Fruit fly (Drosophila melanogaster) whole organism, prepupa: ENCODE results near the gene toe.

Source experiments
- CG10631 ChIP-seq: fragments of 200-800 bp; sonication (Bioruptor generic); optimal IDR thresholded peaks from 2 replicates; lab custom pipeline; 2016; ENCODE audit warnings: missing biosample characterization, missing genetic modification characterization
- CG10669 ChIP-seq: fragments of 200-800 bp; sonication (Bioruptor generic); optimal IDR thresholded peaks from 3 replicates; lab custom pipeline; 2018; ENCODE audit warnings: missing biosample characterization, mild to moderate bottlenecking, missing genetic modification characterization, moderate library complexity
- CG11294 ChIP-seq: fragments of 200-800 bp; sonication (Bioruptor generic); IDR thresholded peaks from 2 replicates; pipeline ENCODE4 v1.3.6; 2022; ENCODE audit warnings: missing biosample characterization, missing genetic modification characterization
- CG11902 ChIP-seq: fragments of 200-800 bp; sonication (Bioruptor generic); optimal IDR thresholded peaks from 3 replicates; lab custom pipeline; 2016; ENCODE audit warnings: missing biosample characterization, missing genetic modification characterization
- CG15336 ChIP-seq: fragments of 200-800 bp; sonication (Bioruptor generic); IDR thresholded peaks from 2 replicates; pipeline ENCODE4 v1.3.6; 2022; ENCODE audit warnings: missing biosample characterization, missing genetic modification characterization
- CG1621 ChIP-seq: fragments of 200-800 bp; sonication (Bioruptor generic); optimal IDR thresholded peaks from 3 replicates; lab custom pipeline; 2018; ENCODE audit warnings: missing biosample characterization, mild to moderate bottlenecking, missing genetic modification characterization
- CG16779 ChIP-seq: fragments of 200-800 bp; sonication (Bioruptor generic); optimal IDR thresholded peaks from 3 replicates; lab custom pipeline; 2017; ENCODE audit warnings: missing biosample characterization, mild to moderate bottlenecking, missing genetic modification characterization
- CG3032 ChIP-seq: fragments of 200-800 bp; optimal IDR thresholded peaks from 2 replicates; lab custom pipeline; 2019; ENCODE audit warnings: missing biosample characterization, mild to moderate bottlenecking, missing genetic modification characterization, moderate library complexity
- CG31627 ChIP-seq: fragments of 200-800 bp; sonication (Bioruptor generic); optimal IDR thresholded peaks from 3 replicates; lab custom pipeline; 2016; ENCODE audit warnings: missing biosample characterization, missing genetic modification characterization
- CG32006 ChIP-seq: fragments of 200-800 bp; sonication (Bioruptor generic); optimal IDR thresholded peaks from 3 replicates; lab custom pipeline; 2017; ENCODE audit warnings: missing biosample characterization, mild to moderate bottlenecking, missing genetic modification characterization
- CG34406 ChIP-seq: fragments of 200-800 bp; sonication (Bioruptor generic); optimal IDR thresholded peaks from 3 replicates; lab custom pipeline; 2016; ENCODE audit warnings: missing biosample characterization, missing genetic modification characterization
- CG3919 ChIP-seq: fragments of 200-800 bp; sonication (Bioruptor generic); optimal IDR thresholded peaks from 3 replicates; lab custom pipeline; 2016; ENCODE audit warnings: missing biosample characterization, missing genetic modification characterization
- CG4318 ChIP-seq: fragments of 200-800 bp; sonication (Bioruptor generic); optimal IDR thresholded peaks from 3 replicates; lab custom pipeline; 2017; ENCODE audit warnings: missing biosample characterization, mild to moderate bottlenecking, missing genetic modification characterization
- CG6163 ChIP-seq: fragments of 200-800 bp; sonication (Bioruptor generic); IDR thresholded peaks from 3 replicates; pipeline ENCODE4 v1.3.6; 2022; ENCODE audit warnings: missing biosample characterization, missing genetic modification characterization
- CG6276 ChIP-seq: fragments of 200-800 bp; sonication (Bioruptor generic); optimal IDR thresholded peaks from 2 replicates; lab custom pipeline; 2017; ENCODE audit warnings: missing biosample characterization, mild to moderate bottlenecking, missing genetic modification characterization
- CG6792 ChIP-seq: fragments of 200-800 bp; sonication (Bioruptor generic); optimal IDR thresholded peaks from 3 replicates; lab custom pipeline; 2016; ENCODE audit warnings: missing biosample characterization, missing genetic modification characterization
- CG6854 ChIP-seq: fragments of 200-800 bp; sonication (Bioruptor generic); optimal IDR thresholded peaks from 2 replicates; lab custom pipeline; 2017; ENCODE audit warnings: missing biosample characterization, mild to moderate bottlenecking, missing genetic modification characterization
- CG7368 ChIP-seq: fragments of 200-800 bp; sonication (Bioruptor generic); optimal IDR thresholded peaks from 3 replicates; lab custom pipeline; 2016; ENCODE audit warnings: missing biosample characterization, missing genetic modification characterization
- CG8119 ChIP-seq: fragments of 200-800 bp; sonication (Bioruptor generic); IDR thresholded peaks from 3 replicates; pipeline ENCODE4 v1.3.6; 2022; ENCODE audit warnings: missing biosample characterization, missing genetic modification characterization
- CG8632 ChIP-seq: fragments of 200-800 bp; sonication (Bioruptor generic); optimal IDR thresholded peaks from 3 replicates; lab custom pipeline; 2016; ENCODE audit warnings: missing biosample characterization, missing genetic modification characterization
- CG9139 ChIP-seq: fragments of 200-800 bp; sonication (Bioruptor generic); optimal IDR thresholded peaks from 3 replicates; lab custom pipeline; 2017; ENCODE audit warnings: missing biosample characterization, mild to moderate bottlenecking, missing genetic modification characterization
- Eip75B ChIP-seq: fragments of 200-800 bp; sonication (Bioruptor generic); optimal IDR thresholded peaks from 3 replicates; lab custom pipeline; 2016; ENCODE audit warnings: missing biosample characterization, missing genetic modification characterization
- Eip78C ChIP-seq: fragments of 200-800 bp; sonication (Bioruptor generic); peaks from one replicate; lab custom pipeline; 2016; ENCODE audit warnings: missing biosample characterization, missing genetic modification characterization
- Eip93F ChIP-seq: fragments of 200-800 bp; sonication (Bioruptor generic); optimal IDR thresholded peaks from 2 replicates; lab custom pipeline; 2016; ENCODE audit warnings: missing biosample characterization, mild to moderate bottlenecking, missing genetic modification characterization
- Ets21C ChIP-seq: fragments of 200-800 bp; sonication (Bioruptor generic); optimal IDR thresholded peaks from 3 replicates; lab custom pipeline; 2016; ENCODE audit warnings: missing biosample characterization, missing genetic modification characterization
- Ets96B ChIP-seq: fragments of 200-800 bp; optimal IDR thresholded peaks from 2 replicates; lab custom pipeline; 2019; ENCODE audit warnings: missing biosample characterization, mild to moderate bottlenecking, missing genetic modification characterization, moderate library complexity
- Gug ChIP-seq: fragments of 200-800 bp; sonication (Bioruptor generic); IDR thresholded peaks from 2 replicates; pipeline ENCODE4 v1.3.6; 2022; ENCODE audit warnings: missing biosample characterization, missing genetic modification characterization
- Hr38 ChIP-seq: sonication (Bioruptor generic); optimal IDR thresholded peaks from 2 replicates; lab custom pipeline; 2016; ENCODE audit warnings: missing biosample characterization, missing genetic modification characterization
- Hr39 ChIP-seq: fragments of 200-800 bp; sonication (Bioruptor generic); optimal IDR thresholded peaks from 2 replicates; lab custom pipeline; 2016; ENCODE audit warnings: missing biosample characterization, missing genetic modification characterization
- Hr4 ChIP-seq: fragments of 200-800 bp; sonication (Bioruptor generic); optimal IDR thresholded peaks from 3 replicates; lab custom pipeline; 2016; ENCODE audit warnings: missing biosample characterization, missing genetic modification characterization
- Lpt ChIP-seq: fragments of 200-800 bp; sonication (Bioruptor generic); optimal IDR thresholded peaks from 3 replicates; lab custom pipeline; 2016; ENCODE audit warnings: missing biosample characterization, missing genetic modification characterization
- Met ChIP-seq: fragments of 200-800 bp; sonication (Bioruptor generic); optimal IDR thresholded peaks from 3 replicates; lab custom pipeline; 2016; ENCODE audit warnings: missing biosample characterization, missing genetic modification characterization
- OdsH ChIP-seq: fragments of 200-800 bp; sonication (Bioruptor generic); optimal IDR thresholded peaks from 3 replicates; lab custom pipeline; 2016; ENCODE audit warnings: missing biosample characterization, missing genetic modification characterization
- Smox ChIP-seq: fragments of 200-800 bp; sonication (Bioruptor generic); optimal IDR thresholded peaks from 3 replicates; lab custom pipeline; 2016; ENCODE audit warnings: missing biosample characterization, missing genetic modification characterization
- Sox102F ChIP-seq: fragments of 200-800 bp; sonication (Bioruptor generic); optimal IDR thresholded peaks from 2 replicates; lab custom pipeline; 2016; ENCODE audit warnings: missing biosample characterization, mild to moderate bottlenecking, missing genetic modification characterization
- Sox14 ChIP-seq: fragments of 200-800 bp; sonication (Bioruptor generic); optimal IDR thresholded peaks from 3 replicates; lab custom pipeline; 2016; ENCODE audit warnings: missing biosample characterization, missing genetic modification characterization
- Sox15 ChIP-seq: fragments of 200-800 bp; sonication (Bioruptor generic); optimal IDR thresholded peaks from 3 replicates; lab custom pipeline; 2016; ENCODE audit warnings: missing biosample characterization, missing genetic modification characterization
- achi ChIP-seq: fragments of 200-800 bp; sonication (Bioruptor generic); optimal IDR thresholded peaks from 3 replicates; lab custom pipeline; 2016; ENCODE audit warnings: missing biosample characterization, missing genetic modification characterization
- acj6 ChIP-seq: fragments of 200-800 bp; sonication (Bioruptor generic); optimal IDR thresholded peaks from 3 replicates; lab custom pipeline; 2016; ENCODE audit warnings: missing biosample characterization, missing genetic modification characterization
- cyc ChIP-seq: fragments of 200-800 bp; sonication (Bioruptor generic); optimal IDR thresholded peaks from 3 replicates; lab custom pipeline; 2016; ENCODE audit warnings: missing biosample characterization, missing genetic modification characterization
- dac ChIP-seq: fragments of 200-800 bp; sonication (Bioruptor generic); optimal IDR thresholded peaks from 2 replicates; lab custom pipeline; 2017; ENCODE audit warnings: missing biosample characterization, mild to moderate bottlenecking, missing genetic modification characterization
- eg ChIP-seq: fragments of 200-800 bp; sonication (Bioruptor generic); IDR thresholded peaks from 3 replicates; pipeline ENCODE4 v1.3.6; 2022; ENCODE audit warnings: missing biosample characterization, missing genetic modification characterization
- esn ChIP-seq: fragments of 200-800 bp; sonication (Bioruptor generic); optimal IDR thresholded peaks from 2 replicates; lab custom pipeline; 2016; ENCODE audit warnings: missing biosample characterization, mild to moderate bottlenecking, missing genetic modification characterization, moderate library complexity
- fd59A ChIP-seq: fragments of 200-800 bp; sonication (Bioruptor generic); optimal IDR thresholded peaks from 2 replicates; lab custom pipeline; 2017; ENCODE audit warnings: missing biosample characterization, mild to moderate bottlenecking, missing genetic modification characterization, missing genetic modification reagents
- fd85E ChIP-seq: fragments of 200-800 bp; sonication (Bioruptor generic); optimal IDR thresholded peaks from 3 replicates; lab custom pipeline; 2016; ENCODE audit warnings: missing biosample characterization, missing genetic modification characterization
- pdm3 ChIP-seq: fragments of 200-800 bp; sonication (Bioruptor generic); optimal IDR thresholded peaks from 3 replicates; lab custom pipeline; 2016; ENCODE audit warnings: missing biosample characterization, missing genetic modification characterization
- salr ChIP-seq, 2 experiments: fragments of 200-800 bp; sonication (Bioruptor generic); optimal IDR thresholded peaks; 3 replicates each; lab custom pipeline; 2016 to 2018; ENCODE audit warnings: missing biosample characterization in 2 of 2, missing genetic modification characterization in 2 of 2, mild to moderate bottlenecking in 1 of 2
- ss ChIP-seq, 2 experiments: fragments of 200-800 bp; sonication (Bioruptor generic); optimal IDR thresholded peaks; 2 replicates in 1 of 2; 3 replicates in 1 of 2; lab custom pipeline; 2017 to 2018; ENCODE audit warnings: mild to moderate bottlenecking in 2 of 2, missing biosample characterization in 2 of 2, missing genetic modification characterization in 2 of 2, moderate library complexity in 1 of 2
- svp ChIP-seq: fragments of 200-800 bp; sonication (Bioruptor generic); peaks from one replicate; lab custom pipeline; 2016; ENCODE audit warnings: missing biosample characterization, missing genetic modification characterization
- topi ChIP-seq: fragments of 200-800 bp; sonication (Bioruptor generic); optimal IDR thresholded peaks from 3 replicates; lab custom pipeline; 2016; ENCODE audit warnings: missing biosample characterization, missing genetic modification characterization
- vri ChIP-seq: fragments of 200-800 bp; sonication (Bioruptor generic); optimal IDR thresholded peaks from 3 replicates; lab custom pipeline; 2016; ENCODE audit warnings: missing biosample characterization, mild to moderate bottlenecking, missing genetic modification characterization

toe gene

dm6 chr3L:12408513-12409320 lies 23.8 kb downstream of the toe start:
- TF ChIP-seq Sox15 (GFP tag; lab: Kevin White, UChicago) (no peak), ss (GFP tag; optimal IDR thresholded peaks at IDR 0.05; lab: Kevin White, UChicago) (peak; percentile 98 to 99), Eip75B (GFP tag; lab: Kevin White, UChicago) (peak; percentile 48), Sox14 (GFP tag; lab: Kevin White, UChicago) (peak; percentile 75), Sox102F (peak; percentile 60), CG6792 (GFP tag; lab: Kevin White, UChicago) (peak; percentile 3), fd85E (GFP tag; lab: Kevin White, UChicago) (peak; percentile 41), fd59A (GFP tag; lab: Kevin White, UChicago) (peak; percentile 20), eg (GFP tag; lab: Robert Waterston, UW) (peak; percentile 93), CG1621 (tag; lab: Kevin White, UChicago) (peak; percentile 90), OdsH (GFP tag; lab: Kevin White, UChicago) (peak; percentile 31), pdm3 (GFP tag; lab: Kevin White, UChicago) (peak; percentile 32), Ets96B (peak; percentile 44), Gug (peak; percentile 56), CG31627 (GFP tag; lab: Kevin White, UChicago) (peak; percentile 50), CG6854 (peak; percentile 96), topi (GFP tag; lab: Kevin White, UChicago) (peak; percentile 69), Hr38 (GFP tag; lab: Kevin White, UChicago) (peak; percentile 49), svp (GFP tag; lab: Kevin White, UChicago) (peak; percentile 94), CG4318 (GFP tag; lab: Kevin White, UChicago) (no peak), CG34406 (GFP tag; lab: Kevin White, UChicago) (no peak), CG8632 (GFP tag; lab: Kevin White, UChicago) (no peak), CG6163 (peak; percentile 87), Met (peak; percentile 58), achi (GFP tag; lab: Kevin White, UChicago) (peak; percentile 27), CG6276 (GFP tag; lab: Kevin White, UChicago) (peak; percentile 94), CG16779 (tag; lab: Kevin White, UChicago) (peak; percentile 94), Hr39 (GFP tag; lab: Kevin White, UChicago) (peak; percentile 49), salr (GFP tag; optimal IDR thresholded peaks at IDR 0.05; lab: Kevin White, UChicago) (peak; percentile 67 to 68), CG32006 (GFP tag; lab: Kevin White, UChicago) (peak; percentile 59), CG10631 (GFP tag; lab: Kevin White, UChicago) (peak; percentile 27), cyc (GFP tag; lab: Kevin White, UChicago) (peak; percentile 16), Ets21C (GFP tag; lab: Kevin White, UChicago) (peak; percentile 50), esn (peak; percentile 65), CG3032 (tag; lab: Kevin White, UChicago) (peak; percentile 47), vri (GFP tag; lab: Kevin White, UChicago) (peak; percentile 99), dac (GFP tag; lab: Kevin White, UChicago) (peak; percentile 65), CG15336 (peak; percentile 76), Hr4 (GFP tag; lab: Kevin White, UChicago) (peak; percentile 56), CG10669 (GFP tag; lab: Kevin White, UChicago) (peak; percentile 68), CG3919 (GFP tag; lab: Kevin White, UChicago) (peak; percentile 79), CG11294 (GFP tag; lab: Robert Waterston, UW) (peak; percentile 24; the same call in 1 of the 2 replicates), CG8119 (peak; percentile 76), acj6 (GFP tag; lab: Kevin White, UChicago) (peak; percentile 8), CG9139 (peak; percentile 99), CG7368 (GFP tag; lab: Kevin White, UChicago) (peak; percentile 72), Eip93F (peak; percentile 9), Lpt (peak; percentile 85), CG11902 (GFP tag; lab: Kevin White, UChicago) (peak; percentile 42), Smox (GFP tag; lab: Kevin White, UChicago) (peak; percentile 47), Eip78C (peak; percentile 64)
